Fruit fly (Drosophila melanogaster): ENCODE measurements around the gene hoe1.

hoe1 gene

dm6 chr2L:4930541-4930940, 1.6 kb downstream of the hoe1 start (continued):
- TF ChIP-seq Med (GFP tag) (no peak), CG2678 (tag; optimal IDR thresholded peaks at IDR 0.05) (peak; percentile 37), CG11695 (GFP tag; IDR thresholded peaks at IDR 0.05) (0 out of 3 replicates have a peak, but pooled peaks have one; percentile 13), Pdp1 (GFP tag; optimal IDR thresholded peaks at IDR 0.05) (peak in 1 of 2 experiments; percentile 73), dan (GFP tag; IDR thresholded peaks at IDR 0.05) (no peak), CG2120 (GFP tag; optimal IDR thresholded peaks at IDR 0.05) (peak; percentile 17), CG13424 (tag; optimal IDR thresholded peaks at IDR 0.05) (peak; percentile 26), gem (tag; optimal IDR thresholded peaks at IDR 0.05) (peak; percentile 49), CG6272 (GFP tag; IDR thresholded peaks at IDR 0.05) (no peak), ci (GFP tag; IDR thresholded peaks at IDR 0.05) (peak; percentile 68; the same call in 2 of the 3 replicates), CG14667 (GFP tag; IDR thresholded peaks at IDR 0.05) (0 out of 2 replicates have a peak, but pooled peaks have one; percentile 3), grau (tag; optimal IDR thresholded peaks at IDR 0.05) (peak; percentile 14), TFAM (GFP tag; optimal IDR thresholded peaks at IDR 0.05) (no peak), Fer3 (tag; optimal IDR thresholded peaks at IDR 0.05) (peak; percentile 14), YL-1 (GFP tag; optimal IDR thresholded peaks at IDR 0.05) (no peak), CG31224 (GFP tag; IDR thresholded peaks at IDR 0.05) (no peak), Sox102F (GFP tag; optimal IDR thresholded peaks at IDR 0.05) (peak; percentile 5), chinmo (GFP tag; IDR thresholded peaks at IDR 0.05; ENCODE audit: partially characterized antibody) (no peak), lab (GFP tag; optimal IDR thresholded peaks at IDR 0.05) (peak; percentile 34), dmrt99B (tag; optimal IDR thresholded peaks at IDR 0.05) (peak; percentile 11), emc (GFP tag; optimal IDR thresholded peaks at IDR 0.05) (no peak)

- TF ChIP-seq Hmr (GFP tag; optimal IDR thresholded peaks at IDR 0.05) (peak; percentile 70), caup (GFP tag; optimal IDR thresholded peaks at IDR 0.05; ENCODE audit: severe bottlenecking) (peak; percentile 31), CG34376 (GFP tag; optimal IDR thresholded peaks at IDR 0.05) (peak; percentile 16), Drgx (GFP tag; IDR thresholded peaks at IDR 0.05) (0 out of 2 replicates have a peak, but pooled peaks have one; percentile 22), Rfx (GFP tag; IDR thresholded peaks at IDR 0.05) (peak; percentile 42; the same call in 1 of the 2 replicates), Meics (GFP tag; optimal IDR thresholded peaks at IDR 0.05) (peak; percentile 28), Deaf1 (tag; optimal IDR thresholded peaks at IDR 0.05) (peak; percentile 91), H2.0 (GFP tag; IDR thresholded peaks at IDR 0.05) (no peak), CG13894 (tag; optimal IDR thresholded peaks at IDR 0.05) (peak; percentile 100), CG15514 (GFP tag; optimal IDR thresholded peaks at IDR 0.05) (peak; percentile 45), Atf6 (GFP tag; IDR thresholded peaks at IDR 0.05) (peak; percentile 54), scrt (GFP tag; optimal IDR thresholded peaks at IDR 0.05) (peak; percentile 81), lab (GFP tag; optimal IDR thresholded peaks at IDR 0.05) (peak; percentile 68), ken (GFP tag; IDR thresholded peaks at IDR 0.05) (no peak), CG32532 (GFP tag; IDR thresholded peaks at IDR 0.05) (peak; percentile 65; the same call in 1 of the 2 replicates), sim (GFP tag; IDR thresholded peaks at IDR 0.05) (0 out of 2 replicates have a peak, but pooled peaks have one; percentile 25), pum (GFP tag; optimal IDR thresholded peaks at IDR 0.05) (no peak), CG6765 (GFP tag; optimal IDR thresholded peaks at IDR 0.05) (peak; percentile 58), so (GFP tag; IDR thresholded peaks at IDR 0.05) (0 out of 3 replicates have a peak, but pooled peaks have one; percentile 34), CG15601 (tag; optimal IDR thresholded peaks at IDR 0.05) (peak; percentile 98), CG15479 (GFP tag; optimal IDR thresholded peaks at IDR 0.05) (no peak), CG18599 (GFP tag; optimal IDR thresholded peaks at IDR 0.05) (peak; percentile 73), Med (GFP tag) (peak; percentile 26), stc (GFP tag; IDR thresholded peaks at IDR 0.05) (0 out of 2 replicates have a peak, but pooled peaks have one; percentile 22), Fer1 (GFP tag; optimal IDR thresholded peaks at IDR 0.05) (peak; percentile 79), Dbx (GFP tag; IDR thresholded peaks at IDR 0.05) (peak; percentile 57; the same call in 1 of the 3 replicates), B-H2 (GFP tag; optimal IDR thresholded peaks at IDR 0.05) (peak; percentile 67), CG14014 (GFP tag; IDR thresholded peaks at IDR 0.05) (peak; percentile 18; the same call in 1 of the 2 replicates), Opbp (GFP tag; IDR thresholded peaks at IDR 0.05; ENCODE audit: partially characterized antibody) (no peak), odd (GFP tag; optimal IDR thresholded peaks at IDR 0.05) (peak; percentile 20), CG13424 (tag; optimal IDR thresholded peaks at IDR 0.05) (no peak)
Observed at dm6 chr2L:4928340-4928739, 3.8 kb downstream of the hoe1 start.

Measured in whole organism, embryonic.